Fruit fly (Drosophila melanogaster): ENCODE measurements around the gene CG34043.

Gene CG34043

dm6 chr2L:10306518-10307260, 26.0 kb upstream of the CG34043 start, which contains the start of the genes CG5390 and CG4968 (continued):
- TF ChIP-seq trh (GFP tag; optimal IDR thresholded peaks at IDR 0.05), result no peak
- TF ChIP-seq CG2889 (GFP tag; IDR thresholded peaks at IDR 0.05), result no peak
- TF ChIP-seq CG9437 (GFP tag; optimal IDR thresholded peaks at IDR 0.05), result peak; percentile 98
- no peak for TF ChIP-seq CG9609 (GFP tag; optimal IDR thresholded peaks at IDR 0.05)
- peak; percentile 70 for TF ChIP-seq phol (tag; optimal IDR thresholded peaks at IDR 0.05)
- TF ChIP-seq fd3F (GFP tag; optimal IDR thresholded peaks at IDR 0.05), result peak; percentile 62
- no peak for TF ChIP-seq CG17912 (GFP tag; optimal IDR thresholded peaks at IDR 0.05)
- peak; percentile 45; the same call in 1 of the 2 replicates for TF ChIP-seq CG31224 (GFP tag; IDR thresholded peaks at IDR 0.05)
- no peak for TF ChIP-seq prd (optimal IDR thresholded peaks at IDR 0.05)
- TF ChIP-seq prd (GFP tag; IDR thresholded peaks at IDR 0.05), result no peak
- TF ChIP-seq CG30020 (tag; optimal IDR thresholded peaks at IDR 0.05), result peak; percentile 94
- no peak for TF ChIP-seq wek (GFP tag; optimal IDR thresholded peaks at IDR 0.05)
- peak; percentile 70 for TF ChIP-seq NFAT (GFP tag; IDR thresholded peaks at IDR 0.05)
- no peak for TF ChIP-seq bcd (GFP tag; optimal IDR thresholded peaks at IDR 0.05)
- TF ChIP-seq CG7963 (GFP tag; IDR thresholded peaks at IDR 0.05; ENCODE audit: partially characterized antibody), result 0 out of 3 replicates have a peak, but pooled peaks have one; percentile 17
- TF ChIP-seq CG17568 (GFP tag; optimal IDR thresholded peaks at IDR 0.05), result peak; percentile 57
- TF ChIP-seq hbn (GFP tag; IDR thresholded peaks at IDR 0.05; ENCODE audit: partially characterized antibody), result no peak
- no peak for TF ChIP-seq chif (GFP tag; optimal IDR thresholded peaks at IDR 0.05)
- peak; percentile 55 for TF ChIP-seq al (GFP tag; IDR thresholded peaks at IDR 0.05)
- TF ChIP-seq BtbVII (GFP tag; optimal IDR thresholded peaks at IDR 0.05), result peak; percentile 76
- peak; percentile 78 for TF ChIP-seq CG32532 (GFP tag; IDR thresholded peaks at IDR 0.05)
- no peak for TF ChIP-seq CG10462 (GFP tag; optimal IDR thresholded peaks at IDR 0.05)
- TF ChIP-seq CG6254 (GFP tag; optimal IDR thresholded peaks at IDR 0.05), result peak; percentile 59
- TF ChIP-seq CG8478 (optimal IDR thresholded peaks at IDR 0.05), result no peak
- peak; percentile 60 for TF ChIP-seq nerfin-1 (tag; optimal IDR thresholded peaks at IDR 0.05)
- TF ChIP-seq vvl (GFP tag; IDR thresholded peaks at IDR 0.05), result peak; percentile 82
- 0 out of 2 replicates have a peak, but pooled peaks have one; percentile 27 for TF ChIP-seq CG10321 (GFP tag; IDR thresholded peaks at IDR 0.05)
- TF ChIP-seq Six4 (GFP tag; optimal IDR thresholded peaks at IDR 0.05), result peak; percentile 18
- peak; percentile 77 for TF ChIP-seq Fer3 (tag; optimal IDR thresholded peaks at IDR 0.05)
- TF ChIP-seq MTF-1 (GFP tag; optimal IDR thresholded peaks at IDR 0.05; ENCODE audit: borderline replicate concordance), result no peak
- TF ChIP-seq tap (tag; optimal IDR thresholded peaks at IDR 0.05), result no peak
- TF ChIP-seq ewg (GFP tag; optimal IDR thresholded peaks at IDR 0.05), result peak; percentile 38
- peak; percentile 78 for TF ChIP-seq Meics (GFP tag; optimal IDR thresholded peaks at IDR 0.05)
- peak; percentile 82 for TF ChIP-seq CG13424 (tag; optimal IDR thresholded peaks at IDR 0.05)
- TF ChIP-seq bab2 (GFP tag; optimal IDR thresholded peaks at IDR 0.05), result no peak
- peak; percentile 71 for TF ChIP-seq sd (tag; optimal IDR thresholded peaks at IDR 0.05)
- TF ChIP-seq ap (GFP tag; IDR thresholded peaks at IDR 0.05), result no peak
- peak; percentile 88 for TF ChIP-seq CG13894 (tag; optimal IDR thresholded peaks at IDR 0.05)
- TF ChIP-seq CG11696 (GFP tag; IDR thresholded peaks at IDR 0.05), result no peak
- TF ChIP-seq Vsx1 (GFP tag; optimal IDR thresholded peaks at IDR 0.05), result peak; percentile 57
- peak; percentile 8 for TF ChIP-seq CG1602 (GFP tag; optimal IDR thresholded peaks at IDR 0.05)
- TF ChIP-seq CG30431 (GFP tag; optimal IDR thresholded peaks at IDR 0.05), result no peak
- TF ChIP-seq CG4854 (GFP tag; optimal IDR thresholded peaks at IDR 0.05), result no peak
- TF ChIP-seq CG11247 (GFP tag; IDR thresholded peaks at IDR 0.05), result 0 out of 2 replicates have a peak, but pooled peaks have one; percentile 34
- TF ChIP-seq CG10209 (GFP tag; optimal IDR thresholded peaks at IDR 0.05), result peak; percentile 59
- no peak for TF ChIP-seq pan (optimal IDR thresholded peaks at IDR 0.05)
- TF ChIP-seq pan (GFP tag; optimal IDR thresholded peaks at IDR 0.05 in 1 of 2, IDR thresholded peaks at IDR 0.05 in 1 of 2), result peak in 1 of 2 experiments; percentile 73
- TF ChIP-seq CG15011 (GFP tag; optimal IDR thresholded peaks at IDR 0.05), result peak; percentile 30
- no peak for TF ChIP-seq usp (GFP tag; optimal IDR thresholded peaks at IDR 0.05)
- no peak for TF ChIP-seq CG7357 (GFP tag; IDR thresholded peaks at IDR 0.05)
